Fruit fly (Drosophila melanogaster) whole organism, embryonic: ENCODE results near the gene tai.

Experiments used
- CG12769 ChIP-seq: fragments of 200-800 bp; sonication (Bioruptor generic); optimal IDR thresholded peaks from 2 replicates; lab custom pipeline; 2019; ENCODE audit warnings: missing biosample characterization, mild to moderate bottlenecking, missing genetic modification characterization, moderate library complexity
- CG14860 ChIP-seq: fragments of 200-800 bp; sonication (Bioruptor generic); IDR thresholded peaks from 3 replicates; pipeline ENCODE4 v1.3.6; 2022; ENCODE audit warnings: missing biosample characterization, missing genetic modification characterization; ENCODE audit not compliant: partially characterized antibody
- CG15011 ChIP-seq: fragments of 200-800 bp; sonication (Bioruptor generic); optimal IDR thresholded peaks from 3 replicates; lab custom pipeline; 2018; ENCODE audit warnings: missing biosample characterization, mild to moderate bottlenecking, missing genetic modification characterization
- E2f1 ChIP-seq: fragments of 200-800 bp; sonication (Bioruptor generic); IDR thresholded peaks from 2 replicates; pipeline ENCODE4 v1.3.6; 2022; ENCODE audit warnings: missing biosample characterization, missing genetic modification characterization
- cato ChIP-seq: fragments of 200-800 bp; sonication (Bioruptor generic); optimal IDR thresholded peaks from 2 replicates; lab custom pipeline; 2016; ENCODE audit warnings: missing biosample characterization, missing genetic modification characterization, borderline replicate concordance
- nau ChIP-seq: fragments of 200-800 bp; sonication (Bioruptor generic); optimal IDR thresholded peaks from 3 replicates; lab custom pipeline; 2017; ENCODE audit warnings: missing biosample characterization, mild to moderate bottlenecking, missing genetic modification characterization, missing genetic modification reagents
- pan ChIP-seq, 4 experiments: fragments of >200 bp in 3 of 4; fragments of 200-800 bp in 1 of 4; sonication (Bioruptor generic) in 1 of 4; optimal IDR thresholded peaks in 3 of 4; IDR thresholded peaks in 1 of 4; 2 replicates each; pipeline versions ENCODE4 v1.3.6 to Lab custom; 2017 to 2022; ENCODE audit warnings: missing biosample characterization in 2 of 4, missing genetic modification characterization in 2 of 4, mixed read lengths in 1 of 4
- pros ChIP-seq: fragments of 200-800 bp; sonication (Bioruptor generic); optimal IDR thresholded peaks from 3 replicates; lab custom pipeline; 2019; ENCODE audit warnings: missing biosample characterization, mild to moderate bottlenecking, missing genetic modification characterization, moderate library complexity

- no peak for TF ChIP-seq CG14860 (GFP tag; lab: Robert Waterston, UW)
- TF ChIP-seq CG12769 (tag; lab: Kevin White, UChicago), result no peak
- TF ChIP-seq CG15011, result no peak
- TF ChIP-seq pros, result no peak
- TF ChIP-seq nau (GFP tag; lab: Kevin White, UChicago), result peak; percentile 27
- TF ChIP-seq cato, result no peak
- TF ChIP-seq pan (optimal IDR thresholded peaks at IDR 0.05; lab: Kevin White, UChicago), result no peak
- peak in 1 of 2 experiments; percentile 51 for TF ChIP-seq pan (GFP tag; optimal IDR thresholded peaks at IDR 0.05 in 1 of 2, IDR thresholded peaks at IDR 0.05 in 1 of 2)
- TF ChIP-seq E2f1 (GFP tag; lab: Robert Waterston, UW), result 0 out of 2 replicates have a peak, but pooled peaks have one; percentile 26
Measured at dm6 chr2L:9207133-9207532, 40.6 kb downstream of the tai start.
